Fruit fly (Drosophila melanogaster) whole organism, pupa: Measurements from ENCODE around the gene CG4982.
A peak's percentile ranks its signal among the peaks of the same experiment; 100 is the strongest.

ENCODE experiments used
- CG10348 ChIP-seq: fragments of 200-800 bp; sonication (Bioruptor generic); IDR thresholded peaks from 2 replicates; pipeline ENCODE4 v1.3.6; 2022; ENCODE audit warnings: missing biosample characterization, missing genetic modification characterization
- CG12605 ChIP-seq: fragments of 200-800 bp; sonication (Bioruptor generic); IDR thresholded peaks from 2 replicates; pipeline ENCODE4 v1.3.6; 2022; ENCODE audit warnings: missing biosample characterization, missing genetic modification characterization
- CG13204 ChIP-seq: fragments of 200-800 bp; sonication (Bioruptor generic); optimal IDR thresholded peaks from 2 replicates; lab custom pipeline; 2018; ENCODE audit warnings: missing biosample characterization, mild to moderate bottlenecking, missing genetic modification characterization, moderate library complexity
- CG14655 ChIP-seq: fragments of 200-800 bp; sonication (Bioruptor generic); optimal IDR thresholded peaks from 3 replicates; lab custom pipeline; 2017; ENCODE audit warnings: mild to moderate bottlenecking, missing biosample characterization, missing genetic modification reagents, missing genetic modification characterization
- CG15710 ChIP-seq: fragments of 200-800 bp; sonication (Bioruptor generic); optimal IDR thresholded peaks from 2 replicates; lab custom pipeline; 2018; ENCODE audit warnings: missing biosample characterization, mild to moderate bottlenecking, missing genetic modification characterization, moderate library complexity
- CG17806 ChIP-seq: fragments of 200-800 bp; sonication (Bioruptor generic); optimal IDR thresholded peaks from 2 replicates; lab custom pipeline; 2018; ENCODE audit warnings: missing biosample characterization, mild to moderate bottlenecking, missing genetic modification characterization, moderate library complexity
- CG32121 ChIP-seq: fragments of 200-800 bp; sonication (Bioruptor generic); IDR thresholded peaks from 2 replicates; pipeline ENCODE4 v1.3.6; 2022; ENCODE audit warnings: missing biosample characterization, missing genetic modification characterization
- CG34367 ChIP-seq: fragments of 200-800 bp; sonication (Bioruptor generic); optimal IDR thresholded peaks from 2 replicates; lab custom pipeline; 2018; ENCODE audit warnings: missing biosample characterization, mild to moderate bottlenecking, missing genetic modification characterization
- CG4496 ChIP-seq: fragments of 200-800 bp; sonication (Bioruptor generic); IDR thresholded peaks from 3 replicates; pipeline ENCODE4 v1.3.6; 2022; ENCODE audit warnings: missing biosample characterization, missing genetic modification characterization
- CG8159 ChIP-seq: fragments of 200-800 bp; sonication (Bioruptor generic); optimal IDR thresholded peaks from 3 replicates; lab custom pipeline; 2018; ENCODE audit warnings: missing biosample characterization, mild to moderate bottlenecking, missing genetic modification characterization, moderate library complexity
- CG8301 ChIP-seq: fragments of 200-800 bp; sonication (Bioruptor generic); optimal IDR thresholded peaks from 2 replicates; lab custom pipeline; 2018; ENCODE audit warnings: missing biosample characterization, mild to moderate bottlenecking, missing genetic modification characterization
- CG9948 ChIP-seq: fragments of 200-800 bp; sonication (Bioruptor generic); optimal IDR thresholded peaks from 2 replicates; lab custom pipeline; 2018; ENCODE audit warnings: missing biosample characterization, mild to moderate bottlenecking, missing genetic modification characterization, moderate library complexity
- D1 ChIP-seq: fragments of 200-800 bp; sonication (Bioruptor generic); optimal IDR thresholded peaks from 2 replicates; lab custom pipeline; 2018; ENCODE audit warnings: missing biosample characterization, mild to moderate bottlenecking, missing genetic modification characterization, moderate library complexity
- EcR ChIP-seq: fragments of 200-800 bp; sonication (Bioruptor generic); optimal IDR thresholded peaks from 3 replicates; lab custom pipeline; 2019; ENCODE audit warnings: missing biosample characterization, missing genetic modification characterization, mild to moderate bottlenecking, moderate library complexity, missing genetic modification reagents
- Ets98B ChIP-seq: fragments of 200-800 bp; sonication (Bioruptor generic); IDR thresholded peaks from 2 replicates; pipeline ENCODE4 v1.3.6; 2022; ENCODE audit warnings: missing biosample characterization, missing genetic modification characterization
- Pif1A ChIP-seq: fragments of 200-800 bp; sonication (Bioruptor generic); optimal IDR thresholded peaks from 3 replicates; lab custom pipeline; 2016; ENCODE audit warnings: missing biosample characterization, missing genetic modification characterization
- Pif1B ChIP-seq: fragments of 200-800 bp; sonication (Bioruptor generic); optimal IDR thresholded peaks from 3 replicates; lab custom pipeline; 2016; ENCODE audit warnings: missing biosample characterization, missing genetic modification characterization
- Snoo ChIP-seq: fragments of 200-800 bp; sonication (Bioruptor generic); optimal IDR thresholded peaks from 3 replicates; lab custom pipeline; 2017; ENCODE audit warnings: missing biosample characterization, mild to moderate bottlenecking, missing genetic modification characterization, inconsistent platforms
- fd96Ca ChIP-seq: fragments of 200-800 bp; sonication (Bioruptor generic); IDR thresholded peaks from 3 replicates; pipeline ENCODE4 v1.3.6; 2022; ENCODE audit warnings: missing biosample characterization, missing genetic modification characterization
- gl ChIP-seq: fragments of 200-800 bp; sonication (Bioruptor generic); optimal IDR thresholded peaks from 2 replicates; lab custom pipeline; 2018; ENCODE audit warnings: missing biosample characterization, mild to moderate bottlenecking, missing genetic modification characterization
- rn ChIP-seq: fragments of 200-800 bp; sonication (Bioruptor generic); IDR thresholded peaks from 2 replicates; pipeline ENCODE4 v1.3.6; 2022; ENCODE audit warnings: missing biosample characterization, missing genetic modification characterization

Gene CG4982

dm6 chr3L:16309972-16310371 is 8.7 kb downstream of the CG4982 start:
- TF ChIP-seq CG15710 (tag; lab: Kevin White, UChicago) (no peak), CG9948 (tag; lab: Kevin White, UChicago) (no peak), gl (no peak), rn (GFP tag; lab: Robert Waterston, UW) (peak; percentile 42; the same call in 1 of the 2 replicates), fd96Ca (GFP tag; lab: Robert Waterston, UW) (peak; percentile 89), CG12605 (GFP tag; lab: Robert Waterston, UW) (no peak), Snoo (tag; lab: Kevin White, UChicago) (no peak), CG32121 (GFP tag; lab: Robert Waterston, UW) (peak; percentile 48; the same call in 1 of the 2 replicates), Pif1B (GFP tag; lab: Kevin White, UChicago) (no peak), CG8159 (tag; lab: Kevin White, UChicago) (no peak), CG8301 (peak; percentile 74), CG17806 (tag; lab: Kevin White, UChicago) (peak; percentile 9), CG14655 (GFP tag; lab: Kevin White, UChicago) (peak; percentile 78), D1 (no peak), Pif1A (peak; percentile 13), EcR (no peak), CG10348 (GFP tag; lab: Robert Waterston, UW) (peak; percentile 51), CG13204 (GFP tag; lab: Kevin White, UChicago) (no peak), CG34367 (tag; lab: Kevin White, UChicago) (no peak), CG4496 (GFP tag; lab: Robert Waterston, UW) (peak; percentile 86), Ets98B (GFP tag; lab: Robert Waterston, UW) (peak; percentile 84)

- TF ChIP-seq CG12605 (GFP tag; lab: Robert Waterston, UW) (no peak), CG17806 (tag; lab: Kevin White, UChicago) (no peak), CG14655 (GFP tag; lab: Kevin White, UChicago) (no peak), EcR (no peak), Pif1B (GFP tag; lab: Kevin White, UChicago) (no peak), gl (no peak), CG32121 (GFP tag; lab: Robert Waterston, UW) (0 out of 2 replicates have a peak, but pooled peaks have one; percentile 21), CG8301 (no peak)
These were observed 12.7 kb downstream of the CG4982 start, which contains the start of gene CG13062 for dm6 chr3L:16313985-16314384. Gene CG13062 (plus strand): TSS chr3L:16314285.

dm6 chr3L:16317724-16318123 is 16.5 kb downstream of the CG4982 start, which contains the start of gene Nplp3:
Gene Nplp3 (plus strand): TSS chr3L:16318024.
- no peak for TF ChIP-seq Ets98B (GFP tag; lab: Robert Waterston, UW)
- TF ChIP-seq Pif1A: no peak
- no peak for TF ChIP-seq CG12605 (GFP tag; lab: Robert Waterston, UW)
- TF ChIP-seq CG14655 (GFP tag; lab: Kevin White, UChicago): no peak
- no peak for TF ChIP-seq CG32121 (GFP tag; lab: Robert Waterston, UW)
- no peak for TF ChIP-seq CG15710 (tag; lab: Kevin White, UChicago)
- TF ChIP-seq D1: no peak

- TF ChIP-seq Pif1A (no peak), CG8159 (tag; lab: Kevin White, UChicago) (no peak), rn (GFP tag; lab: Robert Waterston, UW) (no peak), EcR (no peak), CG9948 (tag; lab: Kevin White, UChicago) (no peak), Pif1B (GFP tag; lab: Kevin White, UChicago) (no peak), fd96Ca (GFP tag; lab: Robert Waterston, UW) (no peak), CG10348 (GFP tag; lab: Robert Waterston, UW) (no peak), CG34367 (tag; lab: Kevin White, UChicago) (no peak), Snoo (tag; lab: Kevin White, UChicago) (no peak), CG14655 (GFP tag; lab: Kevin White, UChicago) (no peak), gl (no peak), CG13204 (GFP tag; lab: Kevin White, UChicago) (no peak), CG12605 (GFP tag; lab: Robert Waterston, UW) (no peak), CG4496 (GFP tag; lab: Robert Waterston, UW) (no peak), D1 (no peak)
- TF ChIP-seq, all 21 proteins: peak for 0
These were observed 18.2 kb downstream of the CG4982 start, which contains the start of the genes CG13041 and CG13060 for dm6 chr3L:16319399-16319906. Gene CG13041 (minus strand): TSS chr3L:16319526. Gene CG13060 (plus strand): TSS chr3L:16319856.

- TF ChIP-seq CG8159 (tag; lab: Kevin White, UChicago): no peak
These were observed 19.9 kb downstream of the CG4982 start, which contains the start of gene CG42718 for dm6 chr3L:16321172-16321571. Gene CG42718 (minus strand): TSS chr3L:16321272.

- TF ChIP-seq gl (no peak), CG15710 (tag; lab: Kevin White, UChicago) (no peak), Ets98B (GFP tag; lab: Robert Waterston, UW) (no peak), rn (GFP tag; lab: Robert Waterston, UW) (no peak), Pif1A (no peak), CG9948 (tag; lab: Kevin White, UChicago) (no peak), CG10348 (GFP tag; lab: Robert Waterston, UW) (no peak), CG17806 (tag; lab: Kevin White, UChicago) (no peak), CG34367 (tag; lab: Kevin White, UChicago) (no peak), CG8301 (no peak), CG4496 (GFP tag; lab: Robert Waterston, UW) (no peak), CG12605 (GFP tag; lab: Robert Waterston, UW) (no peak), Snoo (tag; lab: Kevin White, UChicago) (no peak), Pif1B (GFP tag; lab: Kevin White, UChicago) (no peak), CG8159 (tag; lab: Kevin White, UChicago) (no peak)
These were observed 22.1 kb downstream of the CG4982 start, which contains the start of gene CG13059 for dm6 chr3L:16323372-16323771. Gene CG13059 (plus strand): TSS chr3L:16323672.
